Worm (Caenorhabditis elegans): Measurements from ENCODE around the gene clc-3.

The clc-3 gene

DNA sequence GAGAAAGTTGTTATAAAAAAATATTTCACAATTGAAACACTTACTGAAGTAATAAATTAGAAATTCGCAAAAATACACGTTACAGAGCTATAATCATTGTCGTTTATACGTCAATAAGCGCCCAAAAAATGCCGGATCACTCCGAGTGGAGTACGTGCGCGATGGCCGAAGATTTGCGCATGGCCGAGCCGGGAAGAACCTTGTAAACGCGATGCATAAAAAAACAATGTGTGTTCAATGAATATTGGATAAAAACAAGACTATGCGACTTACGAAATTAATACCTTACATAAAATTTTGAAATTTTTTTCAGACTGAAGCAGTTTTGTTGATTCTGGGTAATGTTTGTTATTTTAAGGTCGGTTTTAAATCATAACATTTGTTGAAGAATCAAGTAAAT, 4.6 kb upstream of the clc-3 start, which contains the start of gene sorf-1:
sorf-1 (minus strand) TSS at position 135 of the 400 bp plus-strand sequence.
- TF ChIP-seq somi-1 (GFP tag; optimal IDR thresholded peaks at IDR 0.05) (no peak), ztf-28 (GFP tag; IDR thresholded peaks at IDR 0.05) (no peak), pha-4 (tag; optimal IDR thresholded peaks at IDR 0.05) (no peak), mel-28 (tag; optimal IDR thresholded peaks at IDR 0.05; ENCODE audit: borderline replicate concordance) (no peak), ceh-100 (GFP tag; IDR thresholded peaks at IDR 0.05) (no peak), C06A6.2 (GFP tag; conservative IDR thresholded peaks at IDR 0.05) (no peak), dpff-1 (tag; optimal IDR thresholded peaks at IDR 0.05) (no peak), mxl-1 (tag; optimal IDR thresholded peaks at IDR 0.05) (no peak), hlh-12 (tag; optimal IDR thresholded peaks at IDR 0.05) (no peak), lin-35 (GFP tag; optimal IDR thresholded peaks at IDR 0.05) (no peak), nhr-179 (tag; optimal IDR thresholded peaks at IDR 0.05) (no peak), ama-1 (optimal IDR thresholded peaks at IDR 0.05) (no peak), ama-1 (GFP tag; optimal IDR thresholded peaks at IDR 0.05) (no peak), sea-2 (GFP tag; IDR thresholded peaks at IDR 0.05) (no peak), ccch-3 (GFP tag; optimal IDR thresholded peaks at IDR 0.05) (no peak), ztf-6 (GFP tag; IDR thresholded peaks at IDR 0.05) (no peak), tbx-9 (tag; optimal IDR thresholded peaks at IDR 0.05; ENCODE audit: borderline replicate concordance) (no peak)

DNA sequence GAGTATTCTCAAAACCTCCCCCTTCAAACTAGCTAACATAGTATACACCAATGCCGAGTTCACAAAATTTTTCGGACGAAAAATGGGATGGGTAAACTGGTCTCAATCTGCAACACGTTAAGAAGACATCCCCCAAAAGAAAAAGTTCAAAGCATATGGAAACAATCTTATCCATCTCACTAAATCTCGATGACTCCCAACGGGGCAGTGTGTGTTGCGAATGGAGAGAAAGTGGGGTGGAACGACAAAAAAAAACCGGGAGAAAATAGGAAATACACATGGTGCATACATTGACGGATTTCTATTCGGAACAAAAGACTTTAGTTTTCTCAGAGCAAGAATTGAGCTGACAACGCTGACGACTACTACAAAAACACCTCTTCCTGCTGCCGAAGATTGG, 778 bp upstream of the clc-3 start:
- no peak for TF ChIP-seq B0035.1 (tag; optimal IDR thresholded peaks at IDR 0.05)
- no peak for TF ChIP-seq nhr-90 (tag; optimal IDR thresholded peaks at IDR 0.05)
- TF ChIP-seq ekl-4 (GFP tag; IDR thresholded peaks at IDR 0.05): no peak

DNA sequence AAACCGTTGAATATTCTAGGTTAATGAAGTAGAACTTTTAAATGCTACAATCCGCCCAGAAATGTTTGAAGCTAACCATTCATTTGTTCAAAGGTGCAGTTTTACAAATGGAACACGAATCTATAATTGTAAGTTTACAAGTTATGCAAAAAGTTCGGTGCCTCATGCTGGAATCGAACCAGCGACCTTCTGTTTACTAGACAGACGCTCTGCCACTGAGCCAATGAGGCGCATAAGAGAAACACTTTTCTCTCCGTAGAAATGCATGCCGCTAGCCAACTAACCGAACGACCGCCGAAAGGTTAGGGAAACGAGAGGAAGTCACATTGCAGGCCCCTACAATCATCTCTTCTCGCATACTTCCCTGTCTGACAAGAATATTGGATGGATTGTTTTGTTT, 3.3 kb downstream of the clc-3 start:
- TF ChIP-seq F10E7.11 (tag; optimal IDR thresholded peaks at IDR 0.05) (no peak), B0035.1 (tag; optimal IDR thresholded peaks at IDR 0.05) (peak; percentile 47), F57C9.4 (tag; optimal IDR thresholded peaks at IDR 0.05) (no peak), dpff-1 (tag; optimal IDR thresholded peaks at IDR 0.05) (no peak), tbp1 (GFP tag; optimal IDR thresholded peaks at IDR 0.05) (peak; percentile 97), repo-1 (tag; optimal IDR thresholded peaks at IDR 0.05) (peak; percentile 59), ztf-18 (tag; optimal IDR thresholded peaks at IDR 0.05) (peak; percentile 65), somi-1 (GFP tag; optimal IDR thresholded peaks at IDR 0.05) (peak; percentile 26), F52B5.7 (tag; optimal IDR thresholded peaks at IDR 0.05) (peak; percentile 75), nhr-80 (tag; optimal IDR thresholded peaks at IDR 0.05) (peak; percentile 23), C17E4.6 (GFP tag; IDR thresholded peaks at IDR 0.05) (no peak), B0336.3 (GFP tag; IDR thresholded peaks at IDR 0.05) (peak; percentile 55; the same call in 1 of the 2 replicates), nfyb-1 (GFP tag; IDR thresholded peaks at IDR 0.05) (peak; percentile 90), lin-54 (GFP tag; optimal IDR thresholded peaks at IDR 0.05) (peak; percentile 54), nfya-1 (tag; optimal IDR thresholded peaks at IDR 0.05; ENCODE audit: borderline replicate concordance, insufficient read depth) (no peak), unc-62 (GFP tag; optimal IDR thresholded peaks at IDR 0.05) (no peak), B0261.1 (tag; optimal IDR thresholded peaks at IDR 0.05) (peak; percentile 95), Y56A3A.18 (GFP tag; IDR thresholded peaks at IDR 0.05) (peak; percentile 72; the same call in 1 of the 2 replicates), sea-2 (GFP tag; IDR thresholded peaks at IDR 0.05) (no peak), madf-10 (tag; optimal IDR thresholded peaks at IDR 0.05) (peak; percentile 79), mxl-1 (tag; optimal IDR thresholded peaks at IDR 0.05) (peak; percentile 44), mel-28 (tag; optimal IDR thresholded peaks at IDR 0.05; ENCODE audit: borderline replicate concordance) (no peak), tbx-9 (tag; optimal IDR thresholded peaks at IDR 0.05; ENCODE audit: borderline replicate concordance) (no peak), D2030.7 (GFP tag; IDR thresholded peaks at IDR 0.05) (peak; percentile 73), zim-3 (tag; optimal IDR thresholded peaks at IDR 0.05) (peak; percentile 46), snpc-4 (GFP tag; optimal IDR thresholded peaks at IDR 0.05) (peak; percentile 60), snpc-4 (tag; optimal IDR thresholded peaks at IDR 0.05) (peak; percentile 32 to 72 (median 56)), attf-3 (GFP tag; conservative IDR thresholded peaks at IDR 0.05) (no peak; the same call in 1 of the 2 replicates), madf-8 (GFP tag; conservative IDR thresholded peaks at IDR 0.05) (0 out of 2 replicates have a peak, but pooled peaks have one; percentile 5), ztf-25 (GFP tag; IDR thresholded peaks at IDR 0.05) (peak; percentile 96), cebp-2 (GFP tag; IDR thresholded peaks at IDR 0.05) (0 out of 2 replicates have a peak, but pooled peaks have one; percentile 76), chd-7 (tag; optimal IDR thresholded peaks at IDR 0.05) (peak; percentile 78), hlh-26 (GFP tag; conservative IDR thresholded peaks at IDR 0.05) (no peak)
